Worm (Caenorhabditis elegans): Measurements from ENCODE around the gene C55A6.4.

Gene C55A6.4

DNA sequence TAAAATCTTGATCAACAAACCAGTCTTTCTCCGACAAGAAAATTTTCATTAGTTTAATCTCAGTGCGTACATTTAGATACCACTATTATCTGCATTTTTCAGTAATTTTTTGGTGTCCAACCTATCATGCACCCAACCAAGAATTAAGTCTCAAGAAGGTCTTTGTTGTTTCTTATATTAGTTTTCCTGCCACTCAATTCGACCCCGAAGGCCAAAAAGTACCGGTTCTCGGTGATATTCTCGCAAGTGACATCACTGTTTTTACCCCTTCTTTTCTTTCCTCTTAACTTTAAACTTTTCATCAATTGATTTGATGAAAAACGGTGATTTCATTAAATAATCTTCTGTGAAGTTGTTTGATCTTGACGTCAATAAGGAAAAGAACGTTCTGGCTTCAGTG lies 25.9 kb upstream of the C55A6.4 start, which contains the start of gene F38B7.2 (continued):
- TF ChIP-seq lin-35 (GFP tag; optimal IDR thresholded peaks at IDR 0.05) (no peak), irx-1 (tag; optimal IDR thresholded peaks at IDR 0.05) (no peak), blmp-1 (tag; optimal IDR thresholded peaks at IDR 0.05) (peak; percentile 44), ets-5 (GFP tag; IDR thresholded peaks at IDR 0.05) (no peak), efl-1 (optimal IDR thresholded peaks at IDR 0.05) (no peak), efl-1 (GFP tag; optimal IDR thresholded peaks at IDR 0.05 in 1 of 2) (peak in 1 of 2 experiments; percentile 89)

DNA sequence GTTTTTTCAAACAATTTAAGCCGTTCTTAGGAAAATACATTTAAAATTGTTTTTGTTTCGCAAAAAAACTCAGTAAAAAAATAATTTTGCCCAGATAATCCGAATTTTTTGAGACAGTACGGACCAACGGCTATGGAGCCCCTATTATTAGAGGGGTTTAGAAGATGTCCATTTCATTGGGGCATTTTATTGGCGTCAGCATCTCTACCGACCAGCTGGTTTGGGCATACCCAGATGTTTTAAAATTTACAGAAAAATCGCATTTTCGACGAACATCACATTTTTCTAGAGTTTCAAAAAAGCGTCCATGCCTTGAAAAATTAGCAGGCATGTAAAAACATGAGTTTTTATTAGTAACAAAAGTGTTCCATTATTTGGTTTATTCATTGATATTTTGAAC lies 23.6 kb upstream of the C55A6.4 start:
- TF ChIP-seq swsn-7 (tag; optimal IDR thresholded peaks at IDR 0.05) (no peak), rnt-1 (tag; optimal IDR thresholded peaks at IDR 0.05) (no peak), jun-1 (tag; optimal IDR thresholded peaks at IDR 0.05) (peak; percentile 7), grh-1 (GFP tag; IDR thresholded peaks at IDR 0.05) (no peak), vab-15 (tag; optimal IDR thresholded peaks at IDR 0.05) (peak; percentile 4), efl-1 (optimal IDR thresholded peaks at IDR 0.05) (peak in 1 of 2 experiments; percentile 3), efl-1 (GFP tag; optimal IDR thresholded peaks at IDR 0.05 in 1 of 2) (no peak)

DNA sequence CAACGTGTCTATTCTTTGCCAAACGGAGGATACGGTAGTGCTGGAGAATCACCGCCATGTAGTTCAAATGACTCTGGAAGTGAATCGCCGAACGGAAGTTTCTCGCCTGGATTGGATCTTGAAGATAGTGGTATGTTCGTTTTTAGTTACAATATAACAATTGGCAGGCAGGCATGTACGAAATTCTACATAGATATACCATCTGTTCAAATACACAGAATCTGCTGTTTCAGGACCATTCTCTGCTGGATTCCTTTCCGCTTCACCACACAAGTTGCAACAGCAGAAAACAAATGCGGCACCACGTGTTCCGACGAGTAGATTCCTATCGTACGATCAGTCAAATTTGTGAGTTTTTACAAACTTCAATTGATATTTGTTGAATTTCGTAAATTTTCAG lies 21.8 kb upstream of the C55A6.4 start:
- TF ChIP-seq egl-27 (tag; optimal IDR thresholded peaks at IDR 0.05): no peak
- TF ChIP-seq fos-1 (tag; optimal IDR thresholded peaks at IDR 0.05): no peak
- TF ChIP-seq efl-1 (optimal IDR thresholded peaks at IDR 0.05): no peak
- peak in 1 of 2 experiments; percentile 21 for TF ChIP-seq efl-1 (GFP tag; optimal IDR thresholded peaks at IDR 0.05 in 1 of 2)
- no peak for TF ChIP-seq nhr-77 (tag; optimal IDR thresholded peaks at IDR 0.05)

DNA sequence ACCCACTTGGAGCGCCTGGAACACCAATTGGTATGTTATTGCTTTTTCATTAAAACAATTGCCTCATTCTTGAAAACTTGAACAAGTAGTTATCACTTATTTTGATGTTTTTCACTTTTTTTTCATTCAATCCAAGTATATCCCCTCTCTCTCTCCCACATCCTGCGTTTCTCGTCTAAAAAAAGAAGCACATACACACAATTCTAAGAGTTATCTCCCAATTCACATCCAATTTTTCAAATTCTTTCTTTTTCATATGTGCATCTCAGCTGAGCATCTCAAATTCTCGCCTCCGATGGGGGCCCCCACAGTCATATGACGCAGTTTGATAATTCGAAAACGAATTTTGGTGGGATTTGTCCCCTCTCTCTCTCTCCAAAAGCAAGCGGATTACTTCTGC lies 19.0 kb upstream of the C55A6.4 start:
- TF ChIP-seq snpc-4 (tag; optimal IDR thresholded peaks at IDR 0.05) (no peak), lin-14 (GFP tag; optimal IDR thresholded peaks at IDR 0.05) (peak; percentile 62), efl-1 (optimal IDR thresholded peaks at IDR 0.05) (no peak), efl-1 (GFP tag; optimal IDR thresholded peaks at IDR 0.05 in 1 of 2) (peak in 1 of 2 experiments; percentile 83), C34B4.2 (tag; optimal IDR thresholded peaks at IDR 0.05) (no peak), mab-9 (GFP tag; IDR thresholded peaks at IDR 0.05) (no peak), nhr-85 (tag) (peak; percentile 46)

ce11 chrV:11535504-11536062 lies 17.9 kb upstream of the C55A6.4 start:
- TF ChIP-seq lin-14 (GFP tag; optimal IDR thresholded peaks at IDR 0.05) (peak; percentile 61), nhr-85 (tag) (peak; percentile 34), nhr-47 (tag; optimal IDR thresholded peaks at IDR 0.05) (peak; percentile 0), vab-15 (tag; optimal IDR thresholded peaks at IDR 0.05) (no peak), lin-39 (tag; optimal IDR thresholded peaks at IDR 0.05) (no peak), grh-1 (GFP tag; IDR thresholded peaks at IDR 0.05) (no peak), sox-4 (tag; optimal IDR thresholded peaks at IDR 0.05) (no peak), aha-1 (tag; optimal IDR thresholded peaks at IDR 0.05) (no peak), pqm-1 (tag; optimal IDR thresholded peaks at IDR 0.05) (no peak), pag-3 (tag; optimal IDR thresholded peaks at IDR 0.05; ENCODE audit: borderline replicate concordance, insufficient read depth) (no peak), zag-1 (tag; optimal IDR thresholded peaks at IDR 0.05) (no peak), nhr-20 (tag; optimal IDR thresholded peaks at IDR 0.05) (peak; percentile 1), fkh-4 (tag; optimal IDR thresholded peaks at IDR 0.05; ENCODE audit: borderline replicate concordance) (no peak), unc-86 (tag; optimal IDR thresholded peaks at IDR 0.05) (no peak), elt-2 (tag; optimal IDR thresholded peaks at IDR 0.05) (peak; percentile 66), sup-37 (GFP tag; optimal IDR thresholded peaks at IDR 0.05) (no peak), blmp-1 (tag; optimal IDR thresholded peaks at IDR 0.05) (peak; percentile 51), efl-1 (optimal IDR thresholded peaks at IDR 0.05) (no peak), efl-1 (GFP tag; optimal IDR thresholded peaks at IDR 0.05 in 1 of 2) (peak in 1 of 2 experiments; percentile 90), lin-35 (GFP tag; optimal IDR thresholded peaks at IDR 0.05) (peak in 1 of 2 experiments; percentile 38), snpc-4 (tag; optimal IDR thresholded peaks at IDR 0.05) (no peak), egl-13 (tag; optimal IDR thresholded peaks at IDR 0.05) (no peak), rnt-1 (tag; optimal IDR thresholded peaks at IDR 0.05) (peak; percentile 67), snu-23 (GFP tag; optimal IDR thresholded peaks at IDR 0.05) (peak; percentile 11), elt-3 (tag; optimal IDR thresholded peaks at IDR 0.05) (no peak), nhr-19 (GFP tag; conservative IDR thresholded peaks at IDR 0.05) (peak; percentile 17; the same call in 1 of the 2 replicates), nhr-71 (tag; optimal IDR thresholded peaks at IDR 0.05) (peak; percentile 55), zip-4 (GFP tag; optimal IDR thresholded peaks at IDR 0.05) (no peak), mep-1 (tag; optimal IDR thresholded peaks at IDR 0.05) (peak; percentile 10), lsy-2 (tag; optimal IDR thresholded peaks at IDR 0.05) (peak in 1 of 2 experiments; percentile 37), ceh-8 (GFP tag; optimal IDR thresholded peaks at IDR 0.05) (no peak)

All from whole organism, L1 larva.